Fruit fly (Drosophila melanogaster): ENCODE measurements around the gene vas.

- TF ChIP-seq EcR (GFP tag; optimal IDR thresholded peaks at IDR 0.05) (no peak), psq (optimal IDR thresholded peaks at IDR 0.05) (no peak), CG8478 (optimal IDR thresholded peaks at IDR 0.05) (no peak), usp (GFP tag; optimal IDR thresholded peaks at IDR 0.05) (no peak)
Measured at dm6 chr2L:15013523-15013922, 47.9 kb upstream of the vas start.
